Fruit fly (Drosophila melanogaster) whole organism, prepupa: ENCODE measurements around the gene ghi.

Experiments
- CG4318 ChIP-seq: fragments of 200-800 bp; sonication (Bioruptor generic); optimal IDR thresholded peaks from 3 replicates; lab custom pipeline; 2017; ENCODE audit warnings: missing biosample characterization, mild to moderate bottlenecking, missing genetic modification characterization
- Eip93F ChIP-seq: fragments of 200-800 bp; sonication (Bioruptor generic); optimal IDR thresholded peaks from 2 replicates; lab custom pipeline; 2016; ENCODE audit warnings: missing biosample characterization, mild to moderate bottlenecking, missing genetic modification characterization

- TF ChIP-seq CG4318 (GFP tag; lab: Kevin White, UChicago) (peak; percentile 48), Eip93F (GFP tag; lab: Kevin White, UChicago) (peak; percentile 69)
Observed at dm6 chr3L:9460775-9461491, 9.3 kb downstream of the ghi start, which contains the start of the genes CG3434 and CG44838.
